Worm (Caenorhabditis elegans) whole organism, dauer: ENCODE measurements around the gene srh-20.

ENCODE experiments used
- unc-62 ChIP-seq: sonication (generic microtip); optimal IDR thresholded peaks from 2 replicates; lab custom pipeline; 2017; ENCODE audit warnings: missing biosample characterization, missing genetic modification reagents, missing genetic modification characterization

The srh-20 gene

DNA sequence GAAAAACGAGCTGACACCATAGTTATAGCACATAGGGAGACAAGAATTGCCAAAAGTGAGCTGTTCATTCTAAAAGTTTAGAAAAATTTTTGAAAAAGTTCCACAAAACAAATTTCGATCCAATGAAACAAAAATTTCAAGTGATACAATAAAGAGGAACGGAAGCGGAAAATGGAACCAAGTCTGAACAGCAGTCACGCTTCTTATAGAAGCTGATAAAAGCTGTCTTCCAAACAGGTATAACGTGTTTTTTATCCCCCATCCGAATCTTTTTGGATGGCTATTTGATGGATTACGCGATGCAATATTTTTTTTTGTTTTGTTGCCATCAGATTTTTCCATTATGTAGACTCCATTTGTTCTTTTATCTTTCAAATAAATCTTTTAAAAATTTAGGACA is 12.4 kb upstream of the srh-20 start, which contains the start of gene H23N18.5:
H23N18.5 (minus strand) TSS at position 69 of the 400 bp plus-strand sequence.
- no peak for TF ChIP-seq unc-62

DNA sequence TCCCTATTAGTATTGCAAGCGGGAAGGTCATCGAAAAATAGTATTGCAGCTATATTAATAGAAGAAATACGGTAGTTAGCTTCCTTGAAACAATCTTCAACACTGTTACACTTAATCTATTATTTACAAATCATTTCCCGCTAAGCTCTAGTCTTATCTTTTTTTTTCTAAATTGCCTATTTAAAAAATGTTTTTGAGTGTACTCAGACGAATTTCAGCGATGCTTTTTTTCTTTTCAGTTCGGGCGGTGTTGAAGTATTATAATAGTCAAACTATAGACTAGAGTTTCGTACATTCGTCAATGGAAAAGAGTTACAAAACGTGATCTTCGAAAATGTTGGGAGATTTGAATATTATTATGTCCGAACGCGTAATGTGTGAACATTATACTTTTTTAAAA is 10.9 kb upstream of the srh-20 start:
- TF ChIP-seq unc-62 = no peak

DNA sequence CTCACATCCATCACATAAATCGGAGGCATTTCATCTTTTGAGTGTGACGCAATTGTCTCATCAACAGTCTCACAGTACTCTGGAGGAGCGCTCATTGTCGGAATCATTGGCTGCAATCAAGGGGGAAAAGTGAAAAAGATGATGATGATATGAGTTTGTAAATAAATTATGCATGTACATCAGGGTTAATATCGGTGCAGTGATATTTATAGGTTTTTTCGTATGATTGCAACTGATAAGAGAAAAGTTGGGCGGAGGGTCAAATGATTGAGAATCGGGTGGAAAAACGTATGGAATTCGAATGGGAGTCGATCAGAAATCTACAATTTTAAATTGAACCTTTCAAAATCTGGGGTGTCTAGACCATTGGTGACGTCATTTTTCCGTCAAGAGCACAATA is 9.8 kb upstream of the srh-20 start, which contains the start of gene H23N18.6:
H23N18.6 (minus strand) TSS at position 201 of the 400 bp plus-strand sequence.
- no peak for TF ChIP-seq unc-62

DNA sequence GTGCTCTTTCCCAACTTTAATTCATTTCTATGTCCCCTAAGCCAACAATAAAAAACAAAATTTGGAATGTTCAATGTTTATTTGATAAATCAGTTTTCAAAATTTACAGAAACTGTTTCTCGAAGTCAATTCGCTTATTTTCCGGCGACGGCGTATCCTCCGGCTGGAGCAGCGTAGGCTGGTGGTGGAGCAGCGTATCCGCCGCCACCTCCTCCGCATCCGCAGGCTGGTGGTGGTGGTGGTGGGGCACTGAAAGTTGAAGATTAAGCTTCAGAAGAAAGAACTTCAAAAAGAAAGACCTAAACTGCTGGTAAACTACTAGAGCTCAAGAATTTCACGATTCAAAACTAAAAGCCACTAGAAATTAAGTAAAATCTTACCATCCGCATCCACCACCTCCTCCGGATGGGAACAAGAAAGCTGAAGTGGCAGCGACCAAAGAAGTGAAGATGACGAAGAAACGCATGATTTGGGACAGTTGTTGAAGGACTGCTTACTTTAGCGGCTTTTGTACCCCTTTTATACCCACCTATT is 6.6 kb upstream of the srh-20 start, which contains the start of gene C02E7.7:
C02E7.7 (minus strand) TSS at position 484 of the 534 bp plus-strand sequence.
- no peak for TF ChIP-seq unc-62

DNA sequence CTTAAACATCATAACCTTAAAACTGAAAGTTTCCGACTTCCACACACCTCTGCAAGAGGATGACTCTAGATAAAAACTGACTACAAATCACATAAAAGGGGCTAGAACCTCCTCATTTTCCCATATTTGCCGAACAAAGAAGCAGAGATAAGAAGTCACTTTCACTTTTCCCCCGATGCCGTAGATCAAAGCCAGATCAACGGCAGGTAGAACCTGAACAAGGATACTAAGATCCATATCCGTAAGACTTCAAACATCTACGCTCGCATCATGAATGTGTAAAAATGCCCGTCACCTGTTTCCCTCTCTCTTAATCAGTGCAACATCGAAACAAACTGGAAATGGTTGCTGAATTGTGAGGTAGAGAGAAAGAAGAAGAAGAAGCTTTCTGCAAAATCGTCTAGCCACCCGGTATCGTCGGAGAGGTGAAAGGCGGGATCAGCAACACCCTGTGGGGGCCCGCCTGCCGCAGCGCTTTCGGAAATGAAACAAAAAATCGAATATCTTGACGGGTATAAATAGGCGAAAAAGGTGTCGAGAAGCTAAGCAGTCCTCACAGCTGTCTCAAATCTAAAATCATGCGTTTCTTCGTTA is 6.0 kb upstream of the srh-20 start, which contains the start of gene C02E7.6:
C02E7.6 (plus strand) TSS at position 544 of the 594 bp plus-strand sequence.
- no peak for TF ChIP-seq unc-62

DNA sequence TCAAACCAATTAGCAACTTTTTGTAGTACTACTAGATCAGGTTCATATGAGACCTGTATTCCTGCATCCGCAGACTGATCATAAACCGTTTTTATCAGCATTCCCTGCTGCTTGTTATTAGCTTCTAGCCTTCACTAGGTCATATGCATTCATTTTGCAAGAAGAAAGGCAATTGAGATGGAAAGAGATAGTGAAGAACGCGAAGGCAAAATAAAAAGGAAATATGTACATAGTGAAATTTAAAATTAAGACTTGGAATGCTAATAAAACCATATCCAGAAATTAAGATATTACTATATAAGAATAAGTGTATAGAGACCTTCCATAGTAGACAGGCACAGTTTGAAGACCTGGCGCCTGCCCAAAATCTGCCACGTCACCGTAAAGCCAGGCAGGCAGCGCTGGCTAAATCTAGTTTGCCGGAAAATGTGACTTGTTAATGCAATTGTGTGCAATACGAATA is 4.0 kb upstream of the srh-20 start, which contains the start of the genes C02E7.8 and srh-23:
C02E7.8 (minus strand) TSS at position 101 of the 463 bp plus-strand sequence.
srh-23 (plus strand) TSS at position 413 of the 463 bp plus-strand sequence.
- TF ChIP-seq unc-62 = no peak

DNA sequence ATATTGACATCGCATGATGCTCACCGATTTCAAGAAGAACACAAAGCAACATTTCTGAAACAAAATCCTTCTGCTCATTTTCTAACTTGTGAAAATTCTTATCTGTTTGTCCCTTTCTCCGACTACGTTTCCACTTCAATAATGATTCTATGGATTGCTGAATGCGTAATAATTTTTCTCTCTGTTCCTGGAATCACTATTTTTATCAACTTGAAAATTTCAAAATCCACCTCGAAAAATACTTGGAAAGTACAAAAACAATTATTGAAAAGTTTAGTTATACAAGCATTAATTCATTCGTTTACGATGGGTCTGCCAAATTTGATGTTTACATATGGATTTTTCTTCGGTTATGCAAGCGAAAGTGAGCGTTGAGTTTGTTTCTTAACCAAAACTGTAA is 2.7 kb upstream of the srh-20 start, which contains the start of gene srh-22:
srh-22 (plus strand) TSS at position 301 of the 400 bp plus-strand sequence.
- TF ChIP-seq unc-62 = no peak

DNA sequence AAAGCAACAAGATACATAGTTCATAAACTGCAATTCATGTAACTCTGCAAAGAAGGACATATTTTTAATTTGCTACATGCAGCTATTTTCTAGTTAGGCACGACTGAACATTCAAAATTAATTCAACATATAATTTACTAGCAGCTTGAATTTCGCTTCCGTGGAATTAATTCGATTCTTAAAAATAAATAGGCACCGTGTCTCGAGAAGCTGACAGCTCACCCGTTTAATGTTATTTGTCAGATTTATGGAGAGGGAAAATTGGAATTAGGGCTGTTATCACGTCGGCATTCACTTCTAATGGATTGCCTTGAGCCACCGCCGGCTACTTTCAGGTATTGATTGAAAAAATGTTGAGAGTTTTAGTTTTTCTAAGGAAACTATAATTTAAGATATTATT is 1.7 kb downstream of the srh-20 start, which contains the start of gene srh-21:
srh-21 (plus strand) TSS at position 301 of the 400 bp plus-strand sequence.
- no peak for TF ChIP-seq unc-62

DNA sequence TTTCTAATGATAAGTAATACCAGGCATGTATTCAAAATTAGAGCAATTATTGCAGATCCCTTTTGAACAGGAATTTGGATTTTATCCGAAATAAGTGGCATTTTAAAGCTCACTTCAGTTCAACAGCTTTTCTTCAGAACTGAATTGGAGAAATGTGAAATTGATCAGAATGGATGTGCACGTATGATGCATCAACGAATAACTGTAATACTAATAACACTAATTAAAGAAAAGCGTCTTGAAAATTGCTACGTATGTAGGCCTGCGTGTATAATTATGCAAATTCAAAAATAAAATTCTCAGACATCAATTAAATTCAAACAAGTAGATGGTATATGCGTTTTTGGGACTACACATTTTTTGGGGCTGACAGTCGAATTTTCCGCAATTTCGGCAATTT is 5.1 kb downstream of the srh-20 start, which contains the start of gene str-205:
str-205 (minus strand) TSS at position 101 of the 400 bp plus-strand sequence.
- no peak for TF ChIP-seq unc-62

DNA sequence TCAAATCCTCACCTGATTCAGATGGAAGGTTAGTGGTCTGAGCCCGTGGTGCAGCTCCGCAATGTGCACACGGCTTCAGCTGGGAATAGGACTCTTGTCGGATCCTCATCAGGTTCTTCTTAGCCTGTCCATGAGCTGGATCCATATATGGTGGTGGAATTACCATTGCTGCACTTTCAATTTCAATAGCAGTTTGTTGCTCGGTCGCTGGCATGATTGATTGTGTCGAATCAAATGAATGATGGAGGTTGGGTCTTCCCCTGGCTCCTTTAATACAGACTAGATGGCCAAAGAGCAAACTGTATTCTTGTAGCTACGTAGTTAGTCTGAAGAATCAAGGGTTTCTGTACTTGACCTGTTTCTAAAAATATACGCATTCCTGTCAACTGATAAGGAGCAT is 8.1 kb downstream of the srh-20 start, which contains the start of gene C02E7.10:
C02E7.10 (minus strand) TSS at position 232 of the 400 bp plus-strand sequence.
- no peak for TF ChIP-seq unc-62

DNA sequence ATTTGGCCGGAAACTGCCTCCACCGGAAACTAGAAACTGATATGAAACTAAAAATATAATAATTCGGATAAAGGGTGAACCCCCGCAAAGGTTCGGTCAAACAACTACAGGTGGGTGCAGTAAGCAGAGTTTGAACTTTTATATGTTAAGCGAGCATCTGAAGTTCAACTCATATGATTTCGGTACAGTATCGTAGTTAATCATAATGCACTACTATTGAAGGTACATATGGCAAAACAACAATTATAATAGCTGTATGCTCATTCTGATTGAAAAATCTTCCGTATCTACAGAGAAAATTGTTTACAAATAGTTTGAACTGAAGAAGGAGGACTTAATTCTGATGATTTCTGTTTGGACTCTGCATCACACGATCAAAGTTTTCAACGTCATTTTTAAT is 8.6 kb downstream of the srh-20 start:
- TF ChIP-seq unc-62 = no peak

DNA sequence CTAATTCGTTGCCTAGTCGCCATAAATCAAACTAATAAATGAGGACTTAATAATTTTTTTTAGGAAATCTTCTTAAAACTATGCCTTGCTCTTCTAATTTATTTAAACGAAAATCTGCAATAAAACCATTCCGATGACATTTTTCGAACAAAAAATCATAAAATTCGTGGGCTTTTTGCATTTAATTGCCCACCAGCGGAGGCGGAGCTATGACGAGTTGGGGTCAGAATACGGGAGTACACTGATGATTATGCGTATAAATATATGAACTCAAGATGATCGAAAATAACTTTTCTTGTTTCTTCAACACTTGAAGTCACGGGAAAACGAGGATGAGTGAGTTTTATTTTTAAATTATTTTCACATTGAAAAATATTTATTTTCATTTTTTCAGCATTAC is 9.7 kb downstream of the srh-20 start, which contains the start of gene catp-2:
catp-2 (plus strand) TSS at position 301 of the 400 bp plus-strand sequence.
- no peak for TF ChIP-seq unc-62

DNA sequence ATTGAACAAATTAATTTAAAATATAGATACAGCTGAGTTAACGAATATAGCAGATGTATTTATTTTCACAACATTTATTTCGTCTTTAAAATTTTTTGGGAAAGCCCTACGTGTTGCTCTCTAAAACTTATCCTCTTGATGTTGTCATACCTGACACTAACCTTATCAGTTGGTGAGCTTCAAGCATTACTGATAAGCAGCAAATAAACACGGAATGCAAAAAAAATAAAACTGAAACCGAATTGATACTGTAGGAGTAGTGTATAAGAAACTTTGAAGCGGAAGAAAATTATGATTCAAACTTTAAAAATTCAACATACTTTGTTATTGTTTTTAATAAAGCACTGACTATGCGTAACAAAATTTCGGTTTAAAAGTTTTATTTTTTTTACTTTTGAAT is 10.4 kb downstream of the srh-20 start:
- TF ChIP-seq unc-62 = no peak

DNA sequence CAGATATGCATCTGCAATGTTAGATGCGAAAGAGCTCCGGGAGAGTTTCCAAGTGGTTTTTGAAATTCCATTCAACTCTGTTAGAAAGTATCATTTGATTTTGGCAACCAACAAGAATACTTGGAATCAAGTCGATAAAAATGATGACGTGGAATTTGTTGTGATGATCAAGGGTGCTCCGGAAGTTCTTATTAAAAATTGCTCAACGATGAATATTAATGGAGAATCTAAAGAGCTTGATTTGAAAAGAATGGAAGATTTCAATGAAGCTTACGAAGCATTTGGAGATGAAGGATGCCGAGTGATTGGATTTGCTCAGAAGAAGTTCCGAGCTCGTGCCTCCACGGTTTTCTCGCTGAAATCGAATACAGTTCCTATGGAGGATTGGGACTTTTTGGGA is 12.6 kb downstream of the srh-20 start:
- no peak for TF ChIP-seq unc-62

DNA sequence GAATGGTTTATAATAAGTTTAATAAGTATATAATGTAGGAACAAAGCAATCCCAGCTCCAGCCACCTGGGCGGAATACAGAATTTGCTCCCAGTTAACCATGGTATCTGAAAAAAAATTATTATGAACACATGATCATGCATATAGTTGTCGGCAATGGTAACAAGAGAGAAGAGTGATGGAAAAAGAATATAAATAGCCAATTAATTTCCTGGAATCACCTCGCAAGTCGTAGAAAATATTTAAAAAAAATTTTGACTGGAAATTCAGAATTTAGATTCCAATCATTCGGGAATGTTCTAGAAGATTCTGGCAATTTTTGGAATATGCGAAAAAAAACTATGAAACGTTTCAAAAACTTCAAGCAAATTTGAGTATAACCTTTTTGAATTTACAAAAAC is 19.5 kb downstream of the srh-20 start, which contains the start of gene str-211:
str-211 (minus strand) TSS at position 101 of the 400 bp plus-strand sequence.
- TF ChIP-seq unc-62 = no peak

DNA sequence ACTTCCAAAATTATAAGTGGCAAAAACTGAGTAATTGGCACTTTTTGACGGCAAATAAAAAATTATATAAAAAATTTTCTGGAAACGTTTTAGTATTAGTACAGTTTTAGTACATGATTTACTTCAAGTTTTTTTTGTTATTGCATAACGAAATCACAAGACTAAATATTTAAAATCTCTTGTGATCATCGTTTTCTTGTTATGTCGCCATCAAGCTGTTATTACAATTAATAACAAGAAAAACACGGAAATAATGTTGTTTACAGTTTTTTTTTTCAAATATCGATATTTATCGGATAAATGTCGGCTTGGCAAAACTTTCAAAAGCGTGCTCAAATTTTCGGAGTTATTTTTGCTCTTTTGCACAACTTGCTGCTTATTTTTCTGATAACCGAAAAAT is 23.9 kb downstream of the srh-20 start, which contains the start of gene str-209:
str-209 (plus strand) TSS at position 301 of the 400 bp plus-strand sequence.
- no peak for TF ChIP-seq unc-62

DNA sequence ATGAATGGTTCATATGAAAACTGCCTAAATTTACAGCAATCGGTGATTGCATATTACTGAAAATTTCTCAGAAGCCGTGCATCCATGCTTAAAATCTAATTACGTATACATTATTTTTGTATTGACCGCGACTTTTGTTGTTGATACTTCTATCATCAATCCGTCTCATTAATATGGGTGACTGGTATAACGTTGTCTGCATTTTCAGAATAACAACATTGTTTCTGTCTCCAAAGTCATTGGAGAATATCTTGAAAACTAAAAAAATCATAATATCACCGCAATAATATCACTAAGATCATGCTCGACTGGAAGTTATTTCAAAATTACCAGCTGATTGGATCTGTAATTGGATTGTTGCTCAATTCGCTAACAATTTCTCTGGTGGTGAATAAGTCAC is 26.7 kb downstream of the srh-20 start, which contains the start of gene str-207:
str-207 (plus strand) TSS at position 301 of the 400 bp plus-strand sequence.
- TF ChIP-seq unc-62 = no peak
